Fruit fly (Drosophila melanogaster) whole organism, wandering third instar larva: Measurements from ENCODE around the gene APP-BP1.
A peak's percentile ranks its signal among the peaks of the same experiment; 100 is the strongest.

ENCODE experiments used
- Abd-B ChIP-seq: fragments of >200 bp; optimal IDR thresholded peaks from 2 replicates; lab custom pipeline; 2017; ENCODE audit warnings: missing biosample characterization, missing genetic modification characterization
- CG32264 ChIP-seq: fragments of 200-800 bp; sonication (Bioruptor generic); optimal IDR thresholded peaks from 2 replicates; lab custom pipeline; 2016; ENCODE audit warnings: missing biosample characterization, missing genetic modification characterization
- CG9705 ChIP-seq: fragments of 200-800 bp; sonication (Bioruptor generic); optimal IDR thresholded peaks from 2 replicates; lab custom pipeline; 2018; ENCODE audit warnings: missing biosample characterization, mild to moderate bottlenecking, missing genetic modification characterization
- CrebA ChIP-seq: fragments of 200-800 bp; sonication (Bioruptor generic); optimal IDR thresholded peaks from 2 replicates; lab custom pipeline; 2016; ENCODE audit warnings: missing biosample characterization, mild to moderate bottlenecking, missing genetic modification characterization, borderline replicate concordance
- Dif ChIP-seq: fragments of 200-275, 200-300 bp; sonication (Bioruptor generic); optimal IDR thresholded peaks from 2 replicates; lab custom pipeline; 2018; ENCODE audit warnings: missing biosample characterization, missing genetic modification characterization; ENCODE audit not compliant: partially characterized antibody
- GATAd ChIP-seq: sonication (Bioruptor generic); optimal IDR thresholded peaks from 2 replicates; lab custom pipeline; 2016; ENCODE audit warnings: missing biosample characterization, missing genetic modification characterization
- HLH106 ChIP-seq: fragments of 200-800 bp; optimal IDR thresholded peaks from 3 replicates; lab custom pipeline; 2019; ENCODE audit warnings: missing biosample characterization, mild to moderate bottlenecking, missing genetic modification characterization, moderate library complexity
- Hnf4 ChIP-seq: fragments of 200-800 bp; sonication (Bioruptor generic); optimal IDR thresholded peaks from 2 replicates; lab custom pipeline; 2016; ENCODE audit warnings: missing biosample characterization, mild to moderate bottlenecking, missing genetic modification characterization
- Hr83 ChIP-seq: fragments of 200-300 bp; sonication (Bioruptor generic); optimal IDR thresholded peaks from 2 replicates; lab custom pipeline; 2016; ENCODE audit warnings: missing biosample characterization, mild to moderate bottlenecking, missing genetic modification characterization, moderate library complexity; ENCODE audit not compliant: poor library complexity, severe bottlenecking
- Jra ChIP-seq: sonication (Bioruptor generic); optimal IDR thresholded peaks from 2 replicates; lab custom pipeline; 2016; ENCODE audit warnings: missing biosample characterization, missing genetic modification characterization
- OdsH ChIP-seq: fragments of 200-800 bp; sonication (Bioruptor generic); optimal IDR thresholded peaks from 2 replicates; lab custom pipeline; 2016; ENCODE audit warnings: missing biosample characterization, mild to moderate bottlenecking, missing genetic modification characterization
- Rel ChIP-seq, 2 experiments: fragments of 200-800 bp; sonication (Bioruptor generic) in 1 of 2; optimal IDR thresholded peaks; 2 replicates in 1 of 2; 3 replicates in 1 of 2; lab custom pipeline; 2016 to 2019; ENCODE audit warnings: mild to moderate bottlenecking in 2 of 2, missing biosample characterization in 2 of 2, missing genetic modification characterization in 2 of 2, moderate library complexity in 1 of 2
- Sp1 ChIP-seq: fragments of 200-800 bp; sonication (Bioruptor generic); optimal IDR thresholded peaks from 3 replicates; lab custom pipeline; 2019; ENCODE audit warnings: missing biosample characterization, mild to moderate bottlenecking, missing genetic modification characterization, moderate library complexity
- Vsx2 ChIP-seq: fragments of 200-300, 225-300 bp; sonication (Bioruptor generic); optimal IDR thresholded peaks from 2 replicates; lab custom pipeline; 2018; ENCODE audit warnings: missing biosample characterization, missing genetic modification characterization; ENCODE audit not compliant: partially characterized antibody
- br ChIP-seq: fragments of 200-800 bp; sonication (Bioruptor generic); optimal IDR thresholded peaks from 2 replicates; lab custom pipeline; 2016; ENCODE audit warnings: missing biosample characterization, missing genetic modification characterization
- dl ChIP-seq, 2 experiments: fragments of 175-275, 200-275 bp in 1 of 2; fragments of 200-275 bp in 1 of 2; sonication (Bioruptor generic); optimal IDR thresholded peaks; lab custom pipeline; 2018; ENCODE audit warnings: mild to moderate bottlenecking in 2 of 2, missing biosample characterization in 2 of 2, missing genetic modification characterization in 2 of 2, moderate library complexity in 2 of 2; ENCODE audit not compliant: partially characterized antibody in 2 of 2, insufficient read depth in 1 of 2
- dmrt93B ChIP-seq: fragments of 200-800 bp; sonication (Bioruptor generic); optimal IDR thresholded peaks from 2 replicates; lab custom pipeline; 2018; ENCODE audit warnings: missing biosample characterization, mild to moderate bottlenecking, missing genetic modification characterization
- ey ChIP-seq: fragments of 200-800 bp; sonication (Bioruptor generic); optimal IDR thresholded peaks from 2 replicates; lab custom pipeline; 2016; ENCODE audit warnings: missing biosample characterization, missing genetic modification characterization
- foxo ChIP-seq, 2 experiments: fragments of 200-800 bp; sonication (Bioruptor generic); optimal IDR thresholded peaks; 2 replicates in 1 of 2; 3 replicates in 1 of 2; lab custom pipeline; 2016 to 2017; ENCODE audit warnings: missing biosample characterization in 2 of 2, missing genetic modification characterization in 2 of 2
- fru ChIP-seq: fragments of 200-800 bp; sonication (Bioruptor generic); optimal IDR thresholded peaks from 3 replicates; lab custom pipeline; 2016; ENCODE audit warnings: missing biosample characterization, mild to moderate bottlenecking, missing genetic modification characterization
- h ChIP-seq: fragments of 200-800 bp; sonication (Bioruptor generic); optimal IDR thresholded peaks from 3 replicates; lab custom pipeline; 2016; ENCODE audit warnings: missing biosample characterization, mild to moderate bottlenecking, missing genetic modification characterization
- lola ChIP-seq: fragments of >200 bp; optimal IDR thresholded peaks from 2 replicates; lab custom pipeline; 2017; ENCODE audit warnings: missing biosample characterization, missing genetic modification characterization
- pan ChIP-seq: fragments of >200 bp; optimal IDR thresholded peaks from 2 replicates; lab custom pipeline; 2017
- psq ChIP-seq: fragments of 200-800 bp; sonication (Bioruptor generic); optimal IDR thresholded peaks from 3 replicates; lab custom pipeline; 2017; ENCODE audit warnings: missing biosample characterization, mild to moderate bottlenecking, missing genetic modification characterization, moderate library complexity
- rgr ChIP-seq: fragments of 200-800 bp; sonication (Bioruptor generic); optimal IDR thresholded peaks from 3 replicates; lab custom pipeline; 2016; ENCODE audit warnings: missing biosample characterization, mild to moderate bottlenecking, missing genetic modification characterization
- sage ChIP-seq: fragments of 200-800 bp; sonication (Bioruptor generic); optimal IDR thresholded peaks from 2 replicates; lab custom pipeline; 2016; ENCODE audit warnings: missing biosample characterization, mild to moderate bottlenecking, missing genetic modification characterization
- sv ChIP-seq: fragments of 200-800 bp; sonication (Bioruptor generic); optimal IDR thresholded peaks from 3 replicates; lab custom pipeline; 2016; ENCODE audit warnings: missing biosample characterization, missing genetic modification characterization
- usp ChIP-seq: fragments of >200 bp; optimal IDR thresholded peaks from 2 replicates; lab custom pipeline; 2017; ENCODE audit warnings: missing biosample characterization, missing genetic modification characterization
- woc ChIP-seq: sonication (Bioruptor generic); optimal IDR thresholded peaks from 2 replicates; lab custom pipeline; 2016; ENCODE audit warnings: missing biosample characterization, mild to moderate bottlenecking, missing genetic modification characterization

The APP-BP1 gene

DNA sequence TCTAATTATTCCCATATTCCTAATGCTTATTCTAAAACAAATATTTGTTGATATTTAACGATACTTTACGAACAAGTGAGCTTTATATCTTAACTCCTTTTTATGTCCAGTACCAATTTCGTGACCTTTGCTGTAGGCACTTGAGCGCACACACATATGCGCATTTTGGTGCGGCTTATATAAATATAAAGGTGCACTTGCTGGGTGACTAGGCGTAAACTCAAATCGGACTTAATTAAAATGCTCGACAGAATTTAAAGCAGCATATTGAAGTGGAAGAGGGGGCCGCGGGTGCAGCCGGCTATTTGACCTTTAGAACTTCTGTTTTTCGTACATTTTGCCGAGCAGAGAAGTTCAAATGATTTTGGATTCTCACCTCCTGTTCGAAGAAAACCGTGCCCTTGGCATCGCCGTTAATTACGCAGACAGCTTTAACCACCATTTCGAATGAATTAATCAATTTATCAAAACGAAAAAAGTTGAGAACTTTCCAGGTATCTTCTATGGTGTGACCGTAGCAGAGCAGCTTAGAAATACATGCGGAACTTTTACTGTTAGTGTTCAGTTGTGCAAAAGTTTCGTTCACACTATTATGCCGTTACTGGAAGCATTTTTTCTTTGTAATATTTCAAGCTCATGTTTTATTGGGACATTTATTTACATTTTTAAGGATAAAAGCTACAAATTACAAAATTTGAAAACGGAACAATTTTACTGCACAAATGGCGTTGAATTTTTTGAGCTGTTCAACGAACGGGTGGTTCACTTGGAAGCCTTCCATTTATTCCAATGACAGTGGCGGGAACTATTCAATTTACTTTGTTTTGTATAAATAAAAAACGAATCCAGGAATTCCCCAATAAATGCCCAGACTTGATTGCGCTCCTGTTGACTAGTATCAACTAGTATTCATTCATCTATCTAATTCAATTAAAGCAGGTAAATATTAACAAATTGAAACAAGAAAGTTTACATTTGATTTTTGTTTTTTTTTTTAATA, 15.3 kb downstream of the APP-BP1 start, which contains the start of gene Sod1:
TSS of gene Sod1 (minus strand) at position 543 of the 1,000 bp plus-strand sequence.
- TF ChIP-seq lola: peak; percentile 6
- TF ChIP-seq Rel (GFP tag; optimal IDR thresholded peaks at IDR 0.05; lab: Kevin White, UChicago): no peak
- TF ChIP-seq Rel (tag; optimal IDR thresholded peaks at IDR 0.05; lab: Kevin White, UChicago): peak; percentile 79
- peak; percentile 26 for TF ChIP-seq Hr83 (GFP tag; lab: Kevin White, UChicago)
- TF ChIP-seq h: no peak
- peak; percentile 19 for TF ChIP-seq rgr (GFP tag; lab: Kevin White, UChicago)
- peak; percentile 32 for TF ChIP-seq br (GFP tag; lab: Kevin White, UChicago)
- peak; percentile 89 for TF ChIP-seq Hnf4
- TF ChIP-seq Dif (GFP tag; lab: Kevin White, UChicago): no peak
- TF ChIP-seq Vsx2: no peak

DNA sequence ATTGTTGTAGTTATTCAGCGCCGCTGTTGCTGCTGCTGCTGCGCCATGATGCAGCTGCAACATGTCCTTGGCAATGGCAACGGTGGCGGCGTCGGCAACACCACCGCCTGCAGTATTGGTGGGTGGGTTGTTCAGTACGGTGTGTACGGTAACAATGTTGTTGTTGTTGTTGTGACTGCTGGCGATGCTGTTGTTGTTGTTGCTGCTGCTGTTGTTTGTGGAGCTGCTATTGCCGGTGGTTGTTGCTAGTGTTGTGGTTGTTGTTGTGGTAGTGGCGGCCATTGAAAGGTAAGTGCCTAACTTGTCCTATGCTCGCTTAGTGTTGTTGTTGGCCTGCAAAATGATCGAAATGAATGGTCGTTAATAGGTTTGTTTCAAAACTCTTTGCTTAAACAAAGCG, 19.5 kb downstream of the APP-BP1 start:
- no peak for TF ChIP-seq sage
- no peak for TF ChIP-seq usp (GFP tag; lab: Kevin White, UChicago)
- TF ChIP-seq dmrt93B (GFP tag; lab: Kevin White, UChicago): no peak
- no peak for TF ChIP-seq GATAd (GFP tag; lab: Kevin White, UChicago)
- TF ChIP-seq Abd-B (GFP tag; lab: Kevin White, UChicago): no peak
- no peak for TF ChIP-seq rgr (GFP tag; lab: Kevin White, UChicago)
- TF ChIP-seq woc: no peak
- TF ChIP-seq CG32264 (GFP tag; lab: Kevin White, UChicago): no peak
- TF ChIP-seq fru: no peak
- TF ChIP-seq Dif (GFP tag; lab: Kevin White, UChicago): no peak
- TF ChIP-seq pan (lab: Kevin White, UChicago): no peak

DNA sequence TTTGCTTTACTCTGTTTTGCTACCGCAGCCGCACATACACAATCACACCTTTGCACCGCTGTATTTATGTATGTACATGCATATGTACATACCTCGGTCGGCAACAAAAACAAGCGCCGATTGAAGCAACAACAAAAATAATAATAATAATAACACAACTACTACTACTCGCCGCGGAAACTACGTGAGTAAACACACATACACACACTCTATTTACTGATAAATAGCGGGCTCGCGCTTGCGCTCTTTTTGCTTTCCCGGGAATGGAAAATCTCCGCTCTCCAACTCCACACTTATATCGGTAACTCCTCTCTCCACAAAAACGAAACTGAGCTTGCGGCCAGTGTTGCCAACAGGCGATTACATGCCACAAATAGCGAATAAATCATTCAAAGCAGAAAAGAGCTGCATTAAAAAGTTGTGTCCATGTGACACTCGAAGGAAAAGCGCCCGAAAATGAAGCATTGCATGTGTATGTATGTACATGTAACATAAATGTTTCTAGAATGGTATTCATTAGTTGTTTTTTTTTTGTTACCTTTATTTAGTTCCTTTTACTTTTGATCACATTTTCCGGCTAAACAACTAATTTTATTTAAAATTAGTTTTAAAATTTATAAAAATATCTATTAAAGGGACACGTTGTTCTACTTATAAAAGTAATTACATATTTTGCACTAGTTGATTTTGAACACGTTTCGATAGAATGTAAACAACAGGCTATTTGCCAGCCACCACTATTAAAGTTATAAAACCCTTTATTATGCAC, 20.6 kb downstream of the APP-BP1 start:
- TF ChIP-seq GATAd (GFP tag; lab: Kevin White, UChicago) (no peak), sage (peak; percentile 33), lola (no peak), dmrt93B (GFP tag; lab: Kevin White, UChicago) (no peak), rgr (GFP tag; lab: Kevin White, UChicago) (peak; percentile 27), Dif (GFP tag; lab: Kevin White, UChicago) (peak; percentile 69), Hnf4 (peak; percentile 11), usp (GFP tag; lab: Kevin White, UChicago) (no peak), Sp1 (GFP tag; lab: Kevin White, UChicago) (peak; percentile 16), psq (peak; percentile 46), OdsH (GFP tag; lab: Kevin White, UChicago) (peak; percentile 28), CG9705 (GFP tag; lab: Kevin White, UChicago) (peak; percentile 23), sv (peak; percentile 34), foxo (GFP tag; optimal IDR thresholded peaks at IDR 0.05; lab: Kevin White, UChicago) (peak in 1 of 2 experiments; percentile 25), CrebA (no peak), CG32264 (GFP tag; lab: Kevin White, UChicago) (no peak), dl (GFP tag; optimal IDR thresholded peaks at IDR 0.05; lab: Kevin White, UChicago; ENCODE audit: insufficient read depth in 1 of 2, partially characterized antibody in 2 of 2) (peak in 1 of 2 experiments; percentile 51), Hr83 (GFP tag; lab: Kevin White, UChicago) (peak; percentile 1), Jra (GFP tag; lab: Kevin White, UChicago) (peak; percentile 6), HLH106 (no peak), ey (no peak), h (peak; percentile 43)
